Worm (Caenorhabditis elegans) whole organism, young adult: ENCODE results near the gene sri-26.

Experiments
- B0035.1 ChIP-seq: sonication (generic microtip); optimal IDR thresholded peaks from 2 replicates; lab custom pipeline; 2016; ENCODE audit warnings: missing genetic modification characterization, mild to moderate bottlenecking, missing compliant biosample characterization, missing genotype, missing genetic modification reagents
- F10E7.11 ChIP-seq: sonication (generic microtip); optimal IDR thresholded peaks from 2 replicates; lab custom pipeline; 2017; ENCODE audit warnings: mild to moderate bottlenecking, missing genetic modification characterization, moderate library complexity, missing compliant biosample characterization
- F49E8.2 ChIP-seq: sonication (generic microtip); optimal IDR thresholded peaks from 3 replicates; lab custom pipeline; 2017; ENCODE audit warnings: missing genetic modification characterization, mild to moderate bottlenecking, missing compliant biosample characterization, antibody characterized with exemption, moderate library complexity; ENCODE audit not compliant: insufficient read depth
- F57A8.1 ChIP-seq: fragments of 200-800 bp; sonication (Bioruptor generic); optimal IDR thresholded peaks from 2 replicates; lab custom pipeline; 2018; ENCODE audit warnings: mild to moderate bottlenecking, missing genetic modification characterization, moderate library complexity, missing compliant biosample characterization
- K11D2.4 ChIP-seq: fragments of 200-800 bp; sonication (Bioruptor generic); IDR thresholded peaks from 2 replicates; pipeline ENCODE4 v1.3.6; 2022; ENCODE audit warnings: missing genetic modification reagents, missing genetic modification characterization, missing compliant biosample characterization
- T26A5.8 ChIP-seq: sonication (generic microtip); optimal IDR thresholded peaks from 2 replicates; lab custom pipeline; 2016; ENCODE audit warnings: missing genetic modification characterization, missing compliant biosample characterization
- Y53G8AR.9 ChIP-seq: fragments of 200-800 bp; sonication (Bioruptor generic); conservative IDR thresholded peaks from 2 replicates; pipeline ENCODE4 v1.3.6; 2022; ENCODE audit warnings: missing genetic modification reagents, missing genetic modification characterization, missing compliant biosample characterization
- Y67H2A.10 ChIP-seq: fragments of 200-800 bp; sonication (Bioruptor generic); conservative IDR thresholded peaks from 2 replicates; pipeline ENCODE4 v1.3.6; 2022; ENCODE audit warnings: missing genetic modification reagents, missing genetic modification characterization, missing compliant biosample characterization
- Y79H2A.3 ChIP-seq: fragments of 200-800 bp; sonication (Bioruptor generic); conservative IDR thresholded peaks from 2 replicates; pipeline ENCODE4 v1.3.6; 2022; ENCODE audit warnings: missing genetic modification reagents, missing genetic modification characterization, missing compliant biosample characterization
- Y95B8A.8 ChIP-seq: fragments of 200-800 bp; sonication (Bioruptor generic); IDR thresholded peaks from 2 replicates; pipeline ENCODE4 v1.3.6; 2022; ENCODE audit warnings: missing genetic modification reagents, missing genetic modification characterization, missing compliant biosample characterization
- ama-1 ChIP-seq, 3 experiments: fragments of 150-350 bp in 1 of 3; sonication (generic microtip) in 2 of 3; optimal IDR thresholded peaks; 2 replicates each; lab custom pipeline; 2014 to 2018; ENCODE audit warnings: missing biosample characterization in 2 of 3, missing genetic modification characterization in 2 of 3, missing genetic modification reagents in 2 of 3
- aptf-2 ChIP-seq: fragments of 200-800 bp; sonication (Bioruptor generic); conservative IDR thresholded peaks from 2 replicates; pipeline ENCODE4 v1.3.6; 2022; ENCODE audit warnings: missing genetic modification reagents, missing genetic modification characterization, missing compliant biosample characterization
- atf-7 ChIP-seq: sonication (generic microtip); optimal IDR thresholded peaks from 2 replicates; lab custom pipeline; 2017; ENCODE audit warnings: mild to moderate bottlenecking, missing genetic modification characterization, missing compliant biosample characterization
- attf-3 ChIP-seq: fragments of 200-800 bp; sonication (Bioruptor generic); conservative IDR thresholded peaks from 2 replicates; pipeline ENCODE4 v1.3.6; 2022; ENCODE audit warnings: missing genetic modification reagents, missing genetic modification characterization, missing compliant biosample characterization
- attf-5 ChIP-seq: fragments of 200-800 bp; sonication (Bioruptor generic); optimal IDR thresholded peaks from 2 replicates; lab custom pipeline; 2018; ENCODE audit warnings: mild to moderate bottlenecking, missing genetic modification characterization, missing compliant biosample characterization
- attf-6 ChIP-seq: fragments of 200-800 bp; sonication (Bioruptor generic); IDR thresholded peaks from 2 replicates; pipeline ENCODE4 v1.3.6; 2022; ENCODE audit warnings: missing genetic modification reagents, missing genetic modification characterization, missing compliant biosample characterization
- bed-2 ChIP-seq: fragments of 200-800 bp; sonication (Bioruptor generic); IDR thresholded peaks from 2 replicates; pipeline ENCODE4 v1.3.6; 2022; ENCODE audit warnings: missing genetic modification reagents, missing genetic modification characterization, missing compliant biosample characterization
- ccch-3 ChIP-seq: fragments of 200-800 bp; sonication (Bioruptor generic); optimal IDR thresholded peaks from 2 replicates; lab custom pipeline; 2018; ENCODE audit warnings: mild to moderate bottlenecking, missing genetic modification characterization, missing compliant biosample characterization
- ceh-100 ChIP-seq: fragments of 200-800 bp; sonication (Bioruptor generic); IDR thresholded peaks from 2 replicates; pipeline ENCODE4 v1.3.6; 2022; ENCODE audit warnings: missing genetic modification reagents, missing genetic modification characterization, missing compliant biosample characterization
- ceh-27 ChIP-seq: fragments of 200-800 bp; sonication (Bioruptor generic); optimal IDR thresholded peaks from 2 replicates; lab custom pipeline; 2018; ENCODE audit warnings: mild to moderate bottlenecking, missing genetic modification characterization, moderate library complexity, missing compliant biosample characterization
- chd-7 ChIP-seq: sonication (generic microtip); optimal IDR thresholded peaks from 2 replicates; lab custom pipeline; 2016; ENCODE audit warnings: mild to moderate bottlenecking, missing genetic modification characterization, moderate library complexity, missing compliant biosample characterization
- dpff-1 ChIP-seq: sonication (generic microtip); optimal IDR thresholded peaks from 2 replicates; lab custom pipeline; 2017; ENCODE audit warnings: mild to moderate bottlenecking, missing genetic modification characterization, missing compliant biosample characterization
- egl-18 ChIP-seq: fragments of 200-800 bp; sonication (Bioruptor generic); IDR thresholded peaks from 2 replicates; pipeline ENCODE4 v1.3.6; 2022; ENCODE audit warnings: missing genetic modification reagents, missing genetic modification characterization, missing compliant biosample characterization
- hlh-26 ChIP-seq: fragments of 200-800 bp; sonication (Bioruptor generic); conservative IDR thresholded peaks from 2 replicates; pipeline ENCODE4 v1.3.6; 2022; ENCODE audit warnings: missing genetic modification reagents, missing genetic modification characterization, missing compliant biosample characterization
- hrde-1 ChIP-seq: sonication (generic microtip); optimal IDR thresholded peaks from 2 replicates; lab custom pipeline; 2016; ENCODE audit warnings: missing genetic modification characterization, mild to moderate bottlenecking, missing compliant biosample characterization, moderate library complexity, missing genotype, missing genetic modification reagents, borderline replicate concordance
- hsf-1 ChIP-seq: fragments of 200-800 bp; sonication (Bioruptor generic); IDR thresholded peaks from 2 replicates; pipeline ENCODE4 v1.3.6; 2022; ENCODE audit warnings: missing genetic modification reagents, missing genetic modification characterization, missing compliant biosample characterization
- lin-26 ChIP-seq: fragments of 200-800 bp; sonication (Bioruptor generic); IDR thresholded peaks from 2 replicates; pipeline ENCODE4 v1.3.6; 2022; ENCODE audit warnings: missing genetic modification reagents, missing genetic modification characterization, missing compliant biosample characterization
- lin-40 ChIP-seq: sonication (generic microtip); optimal IDR thresholded peaks from 2 replicates; lab custom pipeline; 2016; ENCODE audit warnings: missing genetic modification characterization, mild to moderate bottlenecking, missing compliant biosample characterization, missing genotype, missing genetic modification reagents
- lsl-1 ChIP-seq: fragments of 200-800 bp; sonication (Bioruptor generic); optimal IDR thresholded peaks from 2 replicates; lab custom pipeline; 2018; ENCODE audit warnings: mild to moderate bottlenecking, missing genetic modification characterization, moderate library complexity, missing compliant biosample characterization
- madf-10 ChIP-seq: sonication (generic microtip); optimal IDR thresholded peaks from 2 replicates; lab custom pipeline; 2016; ENCODE audit warnings: mild to moderate bottlenecking, missing genetic modification characterization, missing compliant biosample characterization
- mes-4 ChIP-seq: sonication (generic microtip); optimal IDR thresholded peaks from 2 replicates; lab custom pipeline; 2016; ENCODE audit warnings: missing genotype, missing genetic modification characterization, missing compliant biosample characterization
- mxl-1 ChIP-seq: sonication (generic microtip); optimal IDR thresholded peaks from 2 replicates; lab custom pipeline; 2016; ENCODE audit warnings: missing genetic modification characterization, missing compliant biosample characterization
- nfya-2 ChIP-seq: fragments of 200-800 bp; sonication (Bioruptor generic); IDR thresholded peaks from 2 replicates; pipeline ENCODE4 v1.3.6; 2022; ENCODE audit warnings: missing genetic modification reagents, missing genetic modification characterization, missing compliant biosample characterization
- nhr-27 ChIP-seq: fragments of 200-800 bp; sonication (Bioruptor generic); optimal IDR thresholded peaks from 2 replicates; lab custom pipeline; 2018; ENCODE audit warnings: mild to moderate bottlenecking, missing genetic modification characterization, moderate library complexity, missing compliant biosample characterization
- nhr-80 ChIP-seq: sonication (generic microtip); optimal IDR thresholded peaks from 2 replicates; lab custom pipeline; 2016; ENCODE audit warnings: missing genetic modification characterization, missing compliant biosample characterization
- nhr-90 ChIP-seq: sonication (generic microtip); optimal IDR thresholded peaks from 2 replicates; lab custom pipeline; 2016; ENCODE audit warnings: missing genotype, mild to moderate bottlenecking, missing genetic modification characterization, missing compliant biosample characterization
- pbrm-1 ChIP-seq: fragments of 200-800 bp; sonication (Bioruptor generic); IDR thresholded peaks from 2 replicates; pipeline ENCODE4 v1.3.6; 2022; ENCODE audit warnings: missing genetic modification reagents, missing genetic modification characterization, missing compliant biosample characterization
- pha-4 ChIP-seq: fragments of 150-350 bp; sonication (generic microtip); optimal IDR thresholded peaks from 2 replicates; lab custom pipeline; 2014; ENCODE audit warnings: missing biosample characterization, missing genetic modification reagents, missing genetic modification characterization
- sdz-38 ChIP-seq: sonication (generic microtip); optimal IDR thresholded peaks from 2 replicates; lab custom pipeline; 2016; ENCODE audit warnings: missing genotype, missing genetic modification characterization, missing compliant biosample characterization
- sea-2 ChIP-seq: fragments of 200-800 bp; sonication (Bioruptor generic); IDR thresholded peaks from 2 replicates; pipeline ENCODE4 v1.3.6; 2022; ENCODE audit warnings: missing genetic modification characterization, missing compliant biosample characterization
- snpc-3.4 ChIP-seq: sonication (generic microtip); optimal IDR thresholded peaks from 2 replicates; lab custom pipeline; 2017; ENCODE audit warnings: missing genetic modification characterization, mild to moderate bottlenecking, missing compliant biosample characterization, antibody characterized with exemption, moderate library complexity, missing genotype, missing genetic modification reagents
- somi-1 ChIP-seq: fragments of 200-800 bp; sonication (Bioruptor generic); optimal IDR thresholded peaks from 2 replicates; lab custom pipeline; 2018; ENCODE audit warnings: mild to moderate bottlenecking, missing genetic modification characterization, missing compliant biosample characterization
- sptf-2 ChIP-seq: fragments of 200-800 bp; sonication (Bioruptor generic); optimal IDR thresholded peaks from 2 replicates; lab custom pipeline; 2018; ENCODE audit warnings: mild to moderate bottlenecking, missing genetic modification characterization, missing compliant biosample characterization
- unc-62 ChIP-seq: fragments of 150-350 bp; optimal IDR thresholded peaks from 2 replicates; lab custom pipeline; 2014; ENCODE audit warnings: missing biosample characterization, missing genetic modification reagents, missing genetic modification characterization
- xnd-1 ChIP-seq: sonication (generic microtip); optimal IDR thresholded peaks from 2 replicates; lab custom pipeline; 2016; ENCODE audit warnings: missing genotype, missing genetic modification reagents, missing genetic modification characterization, missing compliant biosample characterization
- zfh-2 ChIP-seq: fragments of 200-800 bp; sonication (Bioruptor generic); conservative IDR thresholded peaks from 2 replicates; pipeline ENCODE4 v1.3.6; 2022; ENCODE audit warnings: missing genetic modification reagents, missing genetic modification characterization, missing compliant biosample characterization
- zim-3 ChIP-seq: sonication (generic microtip); optimal IDR thresholded peaks from 2 replicates; lab custom pipeline; 2017; ENCODE audit warnings: mild to moderate bottlenecking, missing genetic modification characterization, moderate library complexity, missing compliant biosample characterization
- ztf-28 ChIP-seq: fragments of 200-800 bp; sonication (Bioruptor generic); IDR thresholded peaks from 2 replicates; pipeline ENCODE4 v1.3.6; 2022; ENCODE audit warnings: missing genetic modification reagents, missing genetic modification characterization, missing compliant biosample characterization

The sri-26 gene

ce11 chrV:15190903-15191302 is 24.4 kb upstream of the sri-26 start, which contains the start of gene Y75B12B.11:
Gene Y75B12B.11, plus strand, starts transcription at chrV:15191296.
- TF ChIP-seq attf-3 (peak; percentile 77), F10E7.11 (tag; lab: Kevin White, UChicago) (peak; percentile 76), F49E8.2 (tag; lab: Kevin White, UChicago) (peak; percentile 96), chd-7 (tag; lab: Kevin White, UChicago) (peak; percentile 97), mxl-1 (tag; lab: Kevin White, UChicago) (peak; percentile 96), bed-2 (GFP tag; lab: Robert Waterston, UW) (no peak; the same call in 1 of the 2 replicates), xnd-1 (tag; lab: Kevin White, UChicago) (peak; percentile 61), nhr-27 (tag; lab: Kevin White, UChicago) (peak; percentile 97), zim-3 (tag; lab: Kevin White, UChicago) (peak; percentile 98), aptf-2 (GFP tag; lab: Robert Waterston, UW) (peak; percentile 73; the same call in 1 of the 2 replicates), ama-1 (optimal IDR thresholded peaks at IDR 0.05; lab: Kevin White, UChicago) (peak; percentile 78), ama-1 (GFP tag; optimal IDR thresholded peaks at IDR 0.05; lab: Kevin White, UChicago) (peak; percentile 93 to 95), sptf-2 (GFP tag; lab: Kevin White, UChicago) (peak; percentile 86), snpc-3.4 (peak; percentile 85), egl-18 (peak; percentile 84), pbrm-1 (peak; percentile 93), Y79H2A.3 (GFP tag; lab: Robert Waterston, UW) (peak; percentile 91), unc-62 (GFP tag; lab: Kevin White, UChicago) (no peak), sea-2 (GFP tag; lab: Robert Waterston, UW) (0 out of 2 replicates have a peak, but pooled peaks have one; percentile 60), nfya-2 (peak; percentile 90; the same call in 1 of the 2 replicates), sdz-38 (tag; lab: Kevin White, UChicago) (no peak), lsl-1 (GFP tag; lab: Kevin White, UChicago) (peak; percentile 83), atf-7 (peak; percentile 95), mes-4 (peak; percentile 95), pha-4 (tag; lab: Kevin White, UChicago) (no peak), Y67H2A.10 (GFP tag; lab: Robert Waterston, UW) (no peak), hsf-1 (GFP tag; lab: Robert Waterston, UW) (peak; percentile 95), hlh-26 (GFP tag; lab: Robert Waterston, UW) (0 out of 2 replicates have a peak, but pooled peaks have one; percentile 80), ceh-27 (GFP tag; lab: Kevin White, UChicago) (peak; percentile 85), nhr-90 (tag; lab: Kevin White, UChicago) (peak; percentile 98), ztf-28 (GFP tag; lab: Robert Waterston, UW) (peak; percentile 94), lin-26 (GFP tag; lab: Robert Waterston, UW) (peak; percentile 99), B0035.1 (peak; percentile 88), Y95B8A.8 (GFP tag; lab: Robert Waterston, UW) (peak; percentile 87; the same call in 1 of the 2 replicates), zfh-2 (GFP tag; lab: Robert Waterston, UW) (peak; percentile 95), K11D2.4 (peak; percentile 60; the same call in 1 of the 2 replicates), attf-6 (GFP tag; lab: Robert Waterston, UW) (peak; percentile 93), somi-1 (GFP tag; lab: Kevin White, UChicago) (peak; percentile 61), dpff-1 (tag; lab: Kevin White, UChicago) (peak; percentile 72), T26A5.8 (peak; percentile 98), nhr-80 (tag; lab: Kevin White, UChicago) (peak; percentile 73), attf-5 (GFP tag; lab: Kevin White, UChicago) (peak; percentile 89), F57A8.1 (GFP tag; lab: Kevin White, UChicago) (peak; percentile 86), ccch-3 (no peak), hrde-1 (peak; percentile 97), ceh-100 (GFP tag; lab: Robert Waterston, UW) (peak; percentile 85), madf-10 (peak; percentile 87), lin-40 (tag; lab: Kevin White, UChicago) (peak; percentile 88), Y53G8AR.9 (GFP tag; lab: Robert Waterston, UW) (peak; percentile 95)
